Fruit fly (Drosophila melanogaster) whole organism, prepupa: ENCODE results near the gene mirr.

Experiments used
- CG10631 ChIP-seq: fragments of 200-800 bp; sonication (Bioruptor generic); optimal IDR thresholded peaks from 2 replicates; lab custom pipeline; 2016; ENCODE audit warnings: missing biosample characterization, missing genetic modification characterization
- CG1621 ChIP-seq: fragments of 200-800 bp; sonication (Bioruptor generic); optimal IDR thresholded peaks from 3 replicates; lab custom pipeline; 2018; ENCODE audit warnings: missing biosample characterization, mild to moderate bottlenecking, missing genetic modification characterization
- CG31627 ChIP-seq: fragments of 200-800 bp; sonication (Bioruptor generic); optimal IDR thresholded peaks from 3 replicates; lab custom pipeline; 2016; ENCODE audit warnings: missing biosample characterization, missing genetic modification characterization
- CG32006 ChIP-seq: fragments of 200-800 bp; sonication (Bioruptor generic); optimal IDR thresholded peaks from 3 replicates; lab custom pipeline; 2017; ENCODE audit warnings: missing biosample characterization, mild to moderate bottlenecking, missing genetic modification characterization
- CG4318 ChIP-seq: fragments of 200-800 bp; sonication (Bioruptor generic); optimal IDR thresholded peaks from 3 replicates; lab custom pipeline; 2017; ENCODE audit warnings: missing biosample characterization, mild to moderate bottlenecking, missing genetic modification characterization
- CG6163 ChIP-seq: fragments of 200-800 bp; sonication (Bioruptor generic); IDR thresholded peaks from 3 replicates; pipeline ENCODE4 v1.3.6; 2022; ENCODE audit warnings: missing biosample characterization, missing genetic modification characterization
- CG6854 ChIP-seq: fragments of 200-800 bp; sonication (Bioruptor generic); optimal IDR thresholded peaks from 2 replicates; lab custom pipeline; 2017; ENCODE audit warnings: missing biosample characterization, mild to moderate bottlenecking, missing genetic modification characterization
- Eip93F ChIP-seq: fragments of 200-800 bp; sonication (Bioruptor generic); optimal IDR thresholded peaks from 2 replicates; lab custom pipeline; 2016; ENCODE audit warnings: missing biosample characterization, mild to moderate bottlenecking, missing genetic modification characterization
- Gug ChIP-seq: fragments of 200-800 bp; sonication (Bioruptor generic); IDR thresholded peaks from 2 replicates; pipeline ENCODE4 v1.3.6; 2022; ENCODE audit warnings: missing biosample characterization, missing genetic modification characterization
- Met ChIP-seq: fragments of 200-800 bp; sonication (Bioruptor generic); optimal IDR thresholded peaks from 3 replicates; lab custom pipeline; 2016; ENCODE audit warnings: missing biosample characterization, missing genetic modification characterization
- Sox15 ChIP-seq: fragments of 200-800 bp; sonication (Bioruptor generic); optimal IDR thresholded peaks from 3 replicates; lab custom pipeline; 2016; ENCODE audit warnings: missing biosample characterization, missing genetic modification characterization
- achi ChIP-seq: fragments of 200-800 bp; sonication (Bioruptor generic); optimal IDR thresholded peaks from 3 replicates; lab custom pipeline; 2016; ENCODE audit warnings: missing biosample characterization, missing genetic modification characterization
- fkh ChIP-seq: fragments of 200-800 bp; sonication (Bioruptor generic); optimal IDR thresholded peaks from 3 replicates; lab custom pipeline; 2017; ENCODE audit warnings: missing biosample characterization, mild to moderate bottlenecking, missing genetic modification characterization, moderate library complexity
- net ChIP-seq: fragments of 200-800 bp; sonication (Bioruptor generic); optimal IDR thresholded peaks from 3 replicates; lab custom pipeline; 2016; ENCODE audit warnings: missing biosample characterization, missing genetic modification characterization
- spab ChIP-seq: fragments of 200-800 bp; sonication (Bioruptor generic); optimal IDR thresholded peaks from 2 replicates; lab custom pipeline; 2017; ENCODE audit warnings: missing biosample characterization, mild to moderate bottlenecking, missing genetic modification characterization, missing genetic modification reagents

mirr gene

DNA sequence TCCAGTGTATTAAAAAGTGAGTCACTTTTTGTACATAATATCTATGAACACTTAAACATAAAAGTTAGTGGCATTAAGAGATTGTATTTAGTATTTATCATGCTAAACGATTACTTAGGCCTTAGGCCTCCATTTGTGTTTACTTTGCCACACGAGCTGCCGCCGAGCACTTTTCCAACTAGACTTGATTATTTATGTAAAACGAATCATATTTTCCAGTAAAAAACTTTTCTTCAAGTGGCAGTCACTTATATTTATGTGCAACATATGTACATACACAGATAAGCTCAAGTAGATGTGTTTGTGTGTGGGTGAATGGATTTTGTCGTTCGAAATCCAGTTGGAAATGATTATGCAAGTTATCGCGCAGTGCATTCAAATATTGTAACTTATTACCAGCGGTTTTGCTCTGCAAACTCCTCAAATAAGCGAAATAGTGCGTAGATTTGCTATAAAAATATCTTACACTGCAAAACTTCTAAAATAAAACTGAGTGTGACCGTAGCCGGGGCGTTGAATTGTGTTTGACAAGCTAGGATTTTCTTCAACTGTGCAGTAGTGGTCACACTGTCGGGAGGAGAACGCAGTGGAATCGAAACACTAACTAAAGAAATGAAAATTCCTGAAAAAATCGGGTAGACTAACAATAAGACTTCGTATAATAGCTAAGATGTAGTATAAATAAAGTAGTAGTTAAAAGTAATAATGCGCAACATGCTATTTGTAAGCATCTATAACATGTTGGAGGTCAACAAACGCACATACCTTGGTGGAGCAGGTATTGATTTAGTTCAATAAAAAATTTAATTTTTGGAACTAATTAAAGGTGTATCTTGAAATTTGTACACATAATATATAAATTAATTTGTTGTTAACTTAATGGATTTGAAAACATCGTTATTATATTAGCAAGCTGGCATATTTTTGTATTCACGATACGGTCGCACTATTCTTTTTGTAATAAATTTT, 56.4 kb downstream of the mirr start, which contains the start of the genes Klc and CG10984 (continued):
- TF ChIP-seq CG32006 (GFP tag; lab: Kevin White, UChicago) (peak; percentile 95), Eip93F (peak; percentile 39), CG6854 (GFP tag; lab: Kevin White, UChicago) (peak; percentile 8), CG6163 (no peak), CG1621 (tag; lab: Kevin White, UChicago) (no peak), Met (no peak), achi (GFP tag; lab: Kevin White, UChicago) (peak; percentile 84), CG10631 (GFP tag; lab: Kevin White, UChicago) (peak; percentile 85), Gug (GFP tag; lab: Robert Waterston, UW) (peak; percentile 83; the same call in 1 of the 2 replicates), spab (GFP tag; lab: Kevin White, UChicago) (no peak)
- TF ChIP-seq, all 60 proteins: peak for 36

DNA sequence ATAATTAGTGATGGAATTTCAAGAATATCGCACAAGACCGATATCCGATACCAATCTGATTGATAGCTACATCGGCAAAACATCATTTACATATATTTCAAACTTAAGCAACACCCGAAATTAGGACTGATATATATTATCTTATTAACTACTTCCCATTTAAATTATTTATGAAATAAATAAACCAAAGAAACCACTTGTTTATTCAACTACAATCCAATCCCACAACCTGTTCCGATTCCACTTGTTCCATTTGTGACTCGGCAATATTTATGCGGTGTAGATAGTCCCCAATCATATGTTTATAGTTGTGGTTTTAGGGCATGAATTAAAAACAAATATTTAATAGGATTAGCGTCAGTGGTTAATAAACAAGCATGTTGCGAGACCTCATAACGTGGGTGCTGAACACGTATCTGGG, 61.3 kb downstream of the mirr start, which contains the start of the genes CG10973 and Vps13D:
Gene CG10973, minus strand, starts transcription at position 6 of the 421 bp plus-strand sequence.
Gene Vps13D, plus strand, starts transcription at position 281 of the 421 bp plus-strand sequence.
- no peak for TF ChIP-seq CG31627 (GFP tag; lab: Kevin White, UChicago)
- peak; percentile 99 for TF ChIP-seq fkh (GFP tag; lab: Kevin White, UChicago)
- peak; percentile 17 for TF ChIP-seq Eip93F
- TF ChIP-seq CG4318 = no peak
- TF ChIP-seq net (GFP tag; lab: Kevin White, UChicago) = no peak
- no peak for TF ChIP-seq Sox15 (GFP tag; lab: Kevin White, UChicago)
